Worm (Caenorhabditis elegans): Measurements from ENCODE around the gene gldi-7.

- TF ChIP-seq ama-1 (optimal IDR thresholded peaks at IDR 0.05) (no peak), ceh-36 (tag; optimal IDR thresholded peaks at IDR 0.05) (no peak), flt-1 (GFP tag; IDR thresholded peaks at IDR 0.05) (no peak), sea-1 (GFP tag; conservative IDR thresholded peaks at IDR 0.05) (no peak), tra-4 (tag; optimal IDR thresholded peaks at IDR 0.05) (no peak), tbx-11 (GFP tag; IDR thresholded peaks at IDR 0.05) (no peak), hnd-1 (tag; optimal IDR thresholded peaks at IDR 0.05) (no peak)
These were observed 35.0 kb upstream of the gldi-7 start, which contains the start of gene stc-1 for ce11 chrII:8566039-8566438.

All from whole organism, early embryonic.